Fruit fly (Drosophila melanogaster): ENCODE data around the gene wb.

Gene wb

dm6 chr2L:14376484-14377254 is 113.8 kb downstream of the wb start:
- TF ChIP-seq Snoo (tag; optimal IDR thresholded peaks at IDR 0.05) = no peak
- TF ChIP-seq CG32121 (GFP tag; IDR thresholded peaks at IDR 0.05) = no peak
- no peak for TF ChIP-seq D1 (tag; optimal IDR thresholded peaks at IDR 0.05)
- TF ChIP-seq Ets98B (GFP tag; IDR thresholded peaks at IDR 0.05) = no peak
- no peak for TF ChIP-seq CG8301 (tag; optimal IDR thresholded peaks at IDR 0.05)
- no peak for TF ChIP-seq CG8159 (tag; optimal IDR thresholded peaks at IDR 0.05)
- TF ChIP-seq rn (GFP tag; IDR thresholded peaks at IDR 0.05) = no peak
- no peak for TF ChIP-seq CG13204 (GFP tag; optimal IDR thresholded peaks at IDR 0.05)
- no peak for TF ChIP-seq fd96Ca (GFP tag; IDR thresholded peaks at IDR 0.05)
- no peak for TF ChIP-seq CG10348 (GFP tag; IDR thresholded peaks at IDR 0.05)
- no peak for TF ChIP-seq CG14655 (GFP tag; optimal IDR thresholded peaks at IDR 0.05)
- TF ChIP-seq CG12605 (GFP tag; IDR thresholded peaks at IDR 0.05) = no peak
